Fruit fly (Drosophila melanogaster): ENCODE data around the gene CG45065.

Gene CG45065

dm6 chrX:14839047-14839446 lies 43.3 kb downstream of the CG45065 start, which contains the start of the genes CG32590 and Flo2:
TSS of gene CG32590 (minus strand) at chrX:14839106.
TSS of gene Flo2 (plus strand) at chrX:14839376.
- TF ChIP-seq CG12605 (GFP tag; IDR thresholded peaks at IDR 0.05): peak; percentile 36
- TF ChIP-seq CG32121 (GFP tag; IDR thresholded peaks at IDR 0.05): peak; percentile 81
- TF ChIP-seq CG34367 (tag; optimal IDR thresholded peaks at IDR 0.05): peak; percentile 50
- peak; percentile 33 for TF ChIP-seq CG8159 (tag; optimal IDR thresholded peaks at IDR 0.05)
- peak; percentile 60 for TF ChIP-seq CG15710 (tag; optimal IDR thresholded peaks at IDR 0.05)
- TF ChIP-seq CG4496 (GFP tag; IDR thresholded peaks at IDR 0.05): peak; percentile 80
- no peak for TF ChIP-seq D1 (tag; optimal IDR thresholded peaks at IDR 0.05)
- TF ChIP-seq Pif1A (GFP tag; optimal IDR thresholded peaks at IDR 0.05): peak; percentile 51
- TF ChIP-seq CG9948 (tag; optimal IDR thresholded peaks at IDR 0.05): peak; percentile 38
- no peak for TF ChIP-seq EcR (GFP tag; optimal IDR thresholded peaks at IDR 0.05)
- TF ChIP-seq fd96Ca (GFP tag; IDR thresholded peaks at IDR 0.05): peak; percentile 72; the same call in 2 of the 3 replicates
- TF ChIP-seq CG17806 (tag; optimal IDR thresholded peaks at IDR 0.05): peak; percentile 46
- no peak for TF ChIP-seq CG14655 (GFP tag; optimal IDR thresholded peaks at IDR 0.05)
- no peak for TF ChIP-seq Pif1B (GFP tag; optimal IDR thresholded peaks at IDR 0.05)
- peak; percentile 16 for TF ChIP-seq CG8301 (tag; optimal IDR thresholded peaks at IDR 0.05)
- peak; percentile 77 for TF ChIP-seq Ets98B (GFP tag; IDR thresholded peaks at IDR 0.05)
- no peak for TF ChIP-seq CG13204 (GFP tag; optimal IDR thresholded peaks at IDR 0.05)
- TF ChIP-seq CG10348 (GFP tag; IDR thresholded peaks at IDR 0.05): no peak
- TF ChIP-seq rn (GFP tag; IDR thresholded peaks at IDR 0.05): 0 out of 2 replicates have a peak, but pooled peaks have one; percentile 20
- no peak for TF ChIP-seq gl (tag; optimal IDR thresholded peaks at IDR 0.05)
- TF ChIP-seq Snoo (tag; optimal IDR thresholded peaks at IDR 0.05): peak; percentile 10

dm6 chrX:14837983-14838382 lies 44.4 kb downstream of the CG45065 start, which contains the start of gene Grx5:
TSS of gene Grx5 (minus strand) at chrX:14838198.
- TF ChIP-seq Pif1A (GFP tag; optimal IDR thresholded peaks at IDR 0.05): no peak
- TF ChIP-seq D1 (tag; optimal IDR thresholded peaks at IDR 0.05): no peak
- TF ChIP-seq CG8159 (tag; optimal IDR thresholded peaks at IDR 0.05): no peak
- TF ChIP-seq CG32121 (GFP tag; IDR thresholded peaks at IDR 0.05): no peak
- no peak for TF ChIP-seq CG34367 (tag; optimal IDR thresholded peaks at IDR 0.05)
- no peak for TF ChIP-seq gl (tag; optimal IDR thresholded peaks at IDR 0.05)
- no peak for TF ChIP-seq CG12605 (GFP tag; IDR thresholded peaks at IDR 0.05)
- TF ChIP-seq CG14655 (GFP tag; optimal IDR thresholded peaks at IDR 0.05): no peak
- no peak for TF ChIP-seq Ets98B (GFP tag; IDR thresholded peaks at IDR 0.05)
- no peak for TF ChIP-seq EcR (GFP tag; optimal IDR thresholded peaks at IDR 0.05)
- TF ChIP-seq CG17806 (tag; optimal IDR thresholded peaks at IDR 0.05): no peak
- no peak for TF ChIP-seq CG15710 (tag; optimal IDR thresholded peaks at IDR 0.05)
- no peak for TF ChIP-seq fd96Ca (GFP tag; IDR thresholded peaks at IDR 0.05)
- TF ChIP-seq CG10348 (GFP tag; IDR thresholded peaks at IDR 0.05): no peak
- no peak for TF ChIP-seq CG9948 (tag; optimal IDR thresholded peaks at IDR 0.05)
- no peak for TF ChIP-seq CG4496 (GFP tag; IDR thresholded peaks at IDR 0.05)
- TF ChIP-seq Snoo (tag; optimal IDR thresholded peaks at IDR 0.05): no peak
- no peak for TF ChIP-seq CG8301 (tag; optimal IDR thresholded peaks at IDR 0.05)
- TF ChIP-seq Pif1B (GFP tag; optimal IDR thresholded peaks at IDR 0.05): no peak
- no peak for TF ChIP-seq rn (GFP tag; IDR thresholded peaks at IDR 0.05)

DNA sequence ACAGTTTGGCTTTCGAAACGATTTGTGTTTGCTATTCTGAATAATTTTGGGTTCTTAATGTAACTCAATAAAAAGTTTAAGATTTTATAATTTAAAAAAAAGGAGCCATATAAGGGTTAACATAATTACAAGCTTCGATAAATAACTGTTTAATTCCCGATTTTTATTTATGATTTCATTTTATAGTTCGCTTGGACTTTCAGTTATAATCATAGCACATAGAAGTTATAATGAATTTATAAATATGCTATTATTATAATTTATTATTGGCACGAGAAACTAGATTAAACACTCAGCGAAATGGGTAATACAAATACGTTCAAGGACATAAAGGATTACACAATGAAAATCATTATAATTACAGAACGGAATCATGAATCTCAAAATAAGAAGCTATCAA lies 46.0 kb downstream of the CG45065 start, which contains the start of gene CG14410:
TSS of gene CG14410 (plus strand) at position 301 of the 400 bp plus-strand sequence.
- TF ChIP-seq Pif1B (GFP tag; optimal IDR thresholded peaks at IDR 0.05): no peak

dm6 chrX:14832562-14833303 lies 49.7 kb downstream of the CG45065 start, which contains the start of gene CG14411:
TSS of gene CG14411 (plus strand) at chrX:14832647.
- TF ChIP-seq CG9948 (tag; optimal IDR thresholded peaks at IDR 0.05) (no peak), Ets98B (GFP tag; IDR thresholded peaks at IDR 0.05) (no peak), CG8301 (tag; optimal IDR thresholded peaks at IDR 0.05) (no peak), EcR (GFP tag; optimal IDR thresholded peaks at IDR 0.05) (peak; percentile 28), Pif1A (GFP tag; optimal IDR thresholded peaks at IDR 0.05) (no peak), CG13204 (GFP tag; optimal IDR thresholded peaks at IDR 0.05) (peak; percentile 61)

- no peak for TF ChIP-seq rn (GFP tag; IDR thresholded peaks at IDR 0.05)
- no peak for TF ChIP-seq Pif1B (GFP tag; optimal IDR thresholded peaks at IDR 0.05)
- no peak for TF ChIP-seq CG15710 (tag; optimal IDR thresholded peaks at IDR 0.05)
- no peak for TF ChIP-seq CG4496 (GFP tag; IDR thresholded peaks at IDR 0.05)
- no peak for TF ChIP-seq Ets98B (GFP tag; IDR thresholded peaks at IDR 0.05)
- TF ChIP-seq EcR (GFP tag; optimal IDR thresholded peaks at IDR 0.05): no peak
- TF ChIP-seq CG12605 (GFP tag; IDR thresholded peaks at IDR 0.05): no peak; the same call in 1 of the 2 replicates
- no peak for TF ChIP-seq CG14655 (GFP tag; optimal IDR thresholded peaks at IDR 0.05)
- no peak for TF ChIP-seq CG13204 (GFP tag; optimal IDR thresholded peaks at IDR 0.05)
- TF ChIP-seq CG9948 (tag; optimal IDR thresholded peaks at IDR 0.05): no peak
- no peak for TF ChIP-seq Pif1A (GFP tag; optimal IDR thresholded peaks at IDR 0.05)
- no peak for TF ChIP-seq fd96Ca (GFP tag; IDR thresholded peaks at IDR 0.05)
- TF ChIP-seq Snoo (tag; optimal IDR thresholded peaks at IDR 0.05): no peak
Measured at dm6 chrX:14831713-14832561, 50.4 kb downstream of the CG45065 start, which contains the start of gene CG14408. TSS of gene CG14408 (minus strand) at chrX:14832033.

Data from whole organism, pupa.